Fruit fly (Drosophila melanogaster): ENCODE results near the gene pygo.

pygo gene

DNA sequence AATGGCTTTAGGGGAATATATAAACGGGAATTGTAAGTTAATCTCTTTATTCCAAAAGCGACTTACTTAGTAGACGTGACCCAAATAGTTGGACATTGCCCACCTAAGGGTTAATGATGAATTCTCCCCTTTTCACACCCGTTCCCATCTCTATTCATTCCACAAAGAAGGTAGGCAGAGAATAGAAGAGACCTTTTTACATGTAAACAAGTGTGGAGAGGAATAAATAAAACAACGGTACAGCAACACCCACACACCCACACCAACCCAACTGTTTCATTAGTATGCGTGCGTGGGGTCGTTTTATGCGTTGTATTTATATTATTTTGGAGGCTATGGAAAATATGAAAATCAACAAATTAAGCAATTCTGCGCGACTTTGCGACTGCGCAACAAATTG is 27.5 kb upstream of the pygo start:
- no peak for TF ChIP-seq net (GFP tag; optimal IDR thresholded peaks at IDR 0.05)
- no peak for TF ChIP-seq Met (GFP tag; optimal IDR thresholded peaks at IDR 0.05)
- no peak for TF ChIP-seq OdsH (GFP tag; optimal IDR thresholded peaks at IDR 0.05)
- no peak for TF ChIP-seq CG8119 (GFP tag; IDR thresholded peaks at IDR 0.05)
- TF ChIP-seq CG15336 (GFP tag; IDR thresholded peaks at IDR 0.05), result no peak
- TF ChIP-seq fd85E (GFP tag; optimal IDR thresholded peaks at IDR 0.05), result no peak
- TF ChIP-seq Blimp-1 (GFP tag; optimal IDR thresholded peaks at IDR 0.05), result no peak
- no peak for TF ChIP-seq CG3919 (GFP tag; optimal IDR thresholded peaks at IDR 0.05)
- TF ChIP-seq fkh (GFP tag; optimal IDR thresholded peaks at IDR 0.05), result peak; percentile 57
- no peak for TF ChIP-seq CG8319 (GFP tag; optimal IDR thresholded peaks at IDR 0.05)
- TF ChIP-seq Sox102F (GFP tag; optimal IDR thresholded peaks at IDR 0.05), result no peak
- no peak for TF ChIP-seq CG6808 (GFP tag; optimal IDR thresholded peaks at IDR 0.05)
- peak; percentile 57 for TF ChIP-seq svp (GFP tag)
- no peak for TF ChIP-seq CG3032 (tag; optimal IDR thresholded peaks at IDR 0.05)
- no peak for TF ChIP-seq CG16779 (tag; optimal IDR thresholded peaks at IDR 0.05)

DNA sequence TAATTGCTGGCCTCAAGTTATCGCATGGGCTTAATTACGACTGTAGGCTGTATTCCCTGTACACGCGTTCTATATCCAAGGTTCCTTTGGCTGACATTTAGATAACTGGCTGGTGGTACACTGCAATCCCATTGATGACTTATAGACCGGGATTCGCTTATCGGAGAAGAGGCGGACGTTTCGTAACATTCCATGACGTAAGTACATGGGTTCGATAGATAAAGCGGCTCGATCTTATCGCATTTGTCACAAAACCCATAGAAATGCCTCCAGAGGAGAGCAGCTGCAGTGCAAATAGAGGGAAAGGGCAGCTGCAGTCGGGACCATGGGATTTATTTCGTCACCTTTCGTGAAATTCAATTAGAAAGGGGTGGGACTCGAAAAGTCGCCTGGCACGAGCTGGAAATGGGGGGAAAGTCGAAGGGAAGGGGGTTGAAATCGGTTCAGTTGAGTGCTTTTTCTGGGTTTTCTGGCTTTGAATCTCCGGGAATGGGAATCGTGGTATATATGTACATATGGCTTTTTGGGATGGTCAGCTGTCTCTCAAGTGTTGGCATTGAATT is 26.9 kb upstream of the pygo start:
- TF ChIP-seq vri (GFP tag; optimal IDR thresholded peaks at IDR 0.05) (peak; percentile 87), svp (GFP tag) (peak; percentile 62), Smox (GFP tag; optimal IDR thresholded peaks at IDR 0.05) (no peak), Sox102F (GFP tag; optimal IDR thresholded peaks at IDR 0.05) (no peak), Eip93F (GFP tag; optimal IDR thresholded peaks at IDR 0.05) (no peak)

DNA sequence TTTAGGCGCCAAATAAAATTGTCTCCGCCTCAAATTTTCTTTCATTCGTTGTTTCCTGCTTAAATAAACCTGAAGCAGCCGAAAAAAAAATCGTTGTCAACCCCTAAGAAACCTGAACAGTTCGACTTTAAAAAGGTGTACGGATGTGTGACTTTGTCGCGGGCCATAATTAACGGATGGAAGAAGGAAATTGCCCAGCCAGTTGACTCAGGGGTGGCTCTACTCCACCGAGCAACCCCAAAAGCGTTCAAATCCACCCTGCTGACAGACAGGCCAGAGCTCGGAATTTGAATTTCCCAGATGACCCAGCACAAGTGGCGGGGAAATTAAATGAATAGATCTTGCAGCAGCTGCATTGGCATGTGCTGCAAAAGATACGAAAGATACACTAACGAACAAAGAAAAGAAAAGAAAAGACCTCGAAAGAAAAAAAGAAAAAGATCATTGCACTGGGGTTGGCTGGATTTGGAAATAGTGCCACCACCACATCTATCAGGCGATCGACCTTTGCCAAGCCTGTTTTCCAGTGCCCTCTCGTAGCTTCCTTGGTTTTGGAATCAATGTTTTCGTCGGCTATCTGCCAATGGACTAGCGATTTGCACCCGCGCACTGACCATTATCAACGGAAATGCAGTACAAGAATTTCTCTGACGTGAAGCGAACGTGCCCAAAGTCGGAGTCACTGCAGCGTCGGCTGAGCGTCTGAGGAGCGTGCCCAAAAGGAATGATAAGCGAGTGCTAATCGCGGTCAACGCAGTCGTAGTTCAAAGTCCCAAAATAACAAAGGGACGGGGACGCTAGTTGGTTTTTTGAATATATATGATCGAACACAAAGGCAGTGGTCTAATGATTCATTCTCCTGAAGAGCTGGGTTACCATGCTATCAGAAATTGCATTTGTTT is 26.0 kb upstream of the pygo start:
- TF ChIP-seq svp (GFP tag), result peak; percentile 57
- no peak for TF ChIP-seq CG15336 (GFP tag; IDR thresholded peaks at IDR 0.05)

DNA sequence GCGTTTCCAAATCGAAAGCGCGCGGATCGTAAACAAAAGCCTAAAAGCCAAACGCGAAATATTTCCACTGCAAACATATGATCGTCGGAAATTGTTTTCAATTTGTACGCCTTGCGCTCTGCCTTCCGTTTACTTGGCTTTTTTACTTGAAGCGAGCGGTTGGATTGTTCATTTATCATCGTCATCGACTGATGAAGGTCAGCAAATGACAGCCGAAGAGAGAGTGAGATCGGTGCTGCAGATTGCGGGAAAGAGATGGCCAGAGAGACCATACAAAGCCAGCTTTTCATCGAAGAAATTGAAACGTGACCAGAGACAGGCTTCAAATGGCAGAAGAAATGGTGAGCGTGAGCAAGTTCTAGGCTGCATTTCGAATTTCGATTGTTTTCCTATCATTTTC is 25.3 kb upstream of the pygo start:
- TF ChIP-seq svp (GFP tag), result peak; percentile 83
- TF ChIP-seq Blimp-1 (GFP tag; optimal IDR thresholded peaks at IDR 0.05), result peak; percentile 18
- TF ChIP-seq fkh (GFP tag; optimal IDR thresholded peaks at IDR 0.05), result no peak

DNA sequence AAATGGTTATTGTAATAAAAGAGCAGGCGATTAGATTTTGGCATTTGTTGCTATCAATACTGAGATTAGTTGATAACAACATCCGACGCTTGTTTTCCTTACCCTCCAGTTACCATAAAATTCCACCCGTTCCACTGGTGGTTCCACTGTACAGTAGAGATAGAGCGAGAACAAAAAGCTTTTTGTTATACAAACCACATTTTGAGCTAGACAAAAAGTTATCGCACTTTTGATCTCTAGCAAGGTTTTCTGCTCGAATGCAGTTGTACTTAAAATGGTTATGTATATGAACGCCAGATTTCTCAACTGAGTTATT is 24.6 kb upstream of the pygo start:
- TF ChIP-seq pdm3 (GFP tag; optimal IDR thresholded peaks at IDR 0.05) (no peak), svp (GFP tag) (peak; percentile 81)

DNA sequence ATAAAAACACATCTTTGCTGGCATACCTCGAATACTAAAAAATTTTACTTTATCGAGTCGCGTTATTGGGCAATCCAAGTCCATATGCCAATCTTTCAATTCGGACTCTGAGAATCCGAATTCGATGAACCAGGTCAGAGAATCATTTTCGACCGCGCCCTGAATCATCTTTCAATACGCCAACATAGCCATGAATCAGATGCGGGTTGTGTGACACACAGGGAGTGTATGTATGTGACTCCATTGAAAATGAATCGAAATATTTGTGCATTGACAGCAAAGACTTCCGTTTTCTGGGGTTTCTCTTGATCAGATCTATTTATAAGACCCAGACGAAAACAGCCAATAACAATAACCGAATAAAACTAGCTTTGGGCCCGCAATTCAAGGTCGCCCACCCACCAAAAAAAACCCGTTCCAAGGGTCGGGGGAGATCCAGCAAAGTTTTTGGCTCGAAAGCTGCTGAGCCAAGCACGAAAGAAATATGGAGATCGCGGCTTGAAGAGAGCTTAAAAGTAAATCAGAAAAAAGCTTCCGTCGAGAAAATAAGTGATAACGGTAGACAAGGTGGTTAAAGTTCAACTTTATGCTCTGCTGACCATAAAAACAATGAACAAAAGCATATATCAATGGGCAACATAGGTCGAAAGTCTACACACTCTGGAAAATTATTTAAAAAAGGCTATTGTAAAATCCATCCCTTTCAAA is 24.1 kb upstream of the pygo start:
- TF ChIP-seq CG16779 (tag; optimal IDR thresholded peaks at IDR 0.05), result no peak
- no peak for TF ChIP-seq CG11762 (GFP tag; optimal IDR thresholded peaks at IDR 0.05; ENCODE audit: insufficient read depth)
- TF ChIP-seq CG10631 (GFP tag; optimal IDR thresholded peaks at IDR 0.05), result no peak
- TF ChIP-seq Blimp-1 (GFP tag; optimal IDR thresholded peaks at IDR 0.05), result no peak
- TF ChIP-seq CG32006 (GFP tag; optimal IDR thresholded peaks at IDR 0.05), result no peak
- TF ChIP-seq pdm3 (GFP tag; optimal IDR thresholded peaks at IDR 0.05), result no peak
- TF ChIP-seq svp (GFP tag), result peak; percentile 87

DNA sequence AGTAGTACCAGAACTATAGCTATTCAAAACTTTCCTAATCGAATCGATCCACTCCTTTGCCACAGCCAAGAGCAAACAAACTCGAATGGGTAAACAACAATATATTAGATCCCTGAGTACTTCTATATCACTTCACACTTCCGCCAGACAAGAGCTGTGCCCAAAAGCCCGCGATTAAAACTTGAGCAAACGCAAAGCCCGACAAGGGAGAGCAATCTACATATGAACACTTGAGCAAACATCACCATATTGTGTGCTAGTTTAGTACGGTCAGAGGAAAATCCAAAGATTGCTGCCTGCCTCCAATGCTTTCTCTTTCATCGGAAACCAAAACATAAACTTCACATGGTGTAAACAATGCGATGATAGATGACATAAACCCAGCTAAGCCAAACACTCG is 23.2 kb upstream of the pygo start:
- peak; percentile 88 for TF ChIP-seq fkh (GFP tag; optimal IDR thresholded peaks at IDR 0.05)
- TF ChIP-seq cyc (GFP tag; optimal IDR thresholded peaks at IDR 0.05), result no peak
- TF ChIP-seq CG8319 (GFP tag; optimal IDR thresholded peaks at IDR 0.05), result no peak

DNA sequence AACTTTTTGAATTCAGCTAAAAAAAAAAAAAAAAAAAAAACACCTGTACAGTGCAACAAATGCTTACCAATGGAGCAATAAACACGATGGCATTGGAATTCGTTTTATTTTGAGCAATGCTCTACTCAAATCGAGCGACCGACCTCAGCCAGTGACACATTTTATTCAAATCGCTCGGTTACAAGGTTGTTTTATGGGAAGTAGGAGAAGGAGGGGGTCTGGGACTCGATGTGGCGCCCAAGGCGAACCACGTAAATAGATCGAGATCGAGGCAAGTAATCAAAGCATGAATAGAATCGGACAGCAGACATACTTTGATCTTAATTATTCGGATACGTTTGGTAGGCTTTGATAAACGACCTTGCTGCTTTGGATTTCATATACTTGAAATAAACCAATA is 22.7 kb upstream of the pygo start:
- TF ChIP-seq Blimp-1 (GFP tag; optimal IDR thresholded peaks at IDR 0.05) (no peak), CG11762 (GFP tag; optimal IDR thresholded peaks at IDR 0.05; ENCODE audit: insufficient read depth) (no peak)
